Worm (Caenorhabditis elegans): ENCODE results near the gene gst-6.
"Not testable (repeated sequence)": the region's sequence is repeated elsewhere in the genome, so short reads cannot be mapped to it uniquely, and the experiment has no call there.

Gene gst-6

ce11 chrII:4858906-4859411 lies 20.7 kb upstream of the gst-6 start:
- TF ChIP-seq elt-3 (tag; optimal IDR thresholded peaks at IDR 0.05) (no peak), ztf-4 (tag; optimal IDR thresholded peaks at IDR 0.05) (peak; percentile 35), mbf-1 (tag; optimal IDR thresholded peaks at IDR 0.05) (no peak), unc-62 (GFP tag; optimal IDR thresholded peaks at IDR 0.05) (no peak), ama-1 (optimal IDR thresholded peaks at IDR 0.05) (peak; percentile 59), sem-4 (tag; optimal IDR thresholded peaks at IDR 0.05) (no peak), gmeb-1 (tag; optimal IDR thresholded peaks at IDR 0.05) (no peak), nhr-10 (tag; optimal IDR thresholded peaks at IDR 0.05) (no peak), nhr-12 (tag; optimal IDR thresholded peaks at IDR 0.05) (no peak), Y55F3AM.14 (GFP tag; optimal IDR thresholded peaks at IDR 0.05) (no peak)

ce11 chrII:4860260-4860659 lies 19.4 kb upstream of the gst-6 start, which contains the start of the genes nspd-5 and F11G11.4:
Gene nspd-5, minus strand, starts transcription at chrII:4860360.
Gene F11G11.4, plus strand, starts transcription at chrII:4860594.
- not testable (repeated sequence) for TF ChIP-seq nhr-237 (tag; optimal IDR thresholded peaks at IDR 0.05); elt-1 (tag; optimal IDR thresholded peaks at IDR 0.05); lin-13 (GFP tag; optimal IDR thresholded peaks at IDR 0.05)

ce11 chrII:4863357-4863756 lies 16.3 kb upstream of the gst-6 start, which contains the start of the genes mpst-4 and F11G11.14:
Gene mpst-4, minus strand, starts transcription at chrII:4863457.
Gene F11G11.14, plus strand, starts transcription at chrII:4863681.
- TF ChIP-seq alr-1 (tag; optimal IDR thresholded peaks at IDR 0.05) (no peak), ZK546.5 (tag; optimal IDR thresholded peaks at IDR 0.05) (no peak), mdl-1 (tag; optimal IDR thresholded peaks at IDR 0.05) (no peak), egl-27 (tag; optimal IDR thresholded peaks at IDR 0.05) (no peak), ztf-4 (tag; optimal IDR thresholded peaks at IDR 0.05) (no peak), R02D3.7 (tag; optimal IDR thresholded peaks at IDR 0.05) (no peak), snpc-4 (tag; optimal IDR thresholded peaks at IDR 0.05) (no peak), fos-1 (tag; optimal IDR thresholded peaks at IDR 0.05) (no peak), nhr-6 (tag; optimal IDR thresholded peaks at IDR 0.05) (no peak), nhr-25 (tag; optimal IDR thresholded peaks at IDR 0.05) (no peak), F13H6.1 (tag; optimal IDR thresholded peaks at IDR 0.05) (no peak), nhr-237 (tag; optimal IDR thresholded peaks at IDR 0.05) (no peak), elt-1 (tag; optimal IDR thresholded peaks at IDR 0.05) (no peak), lin-39 (tag; optimal IDR thresholded peaks at IDR 0.05) (no peak), C34F6.9 (tag; optimal IDR thresholded peaks at IDR 0.05) (no peak), lin-13 (GFP tag; optimal IDR thresholded peaks at IDR 0.05) (no peak), sma-9 (GFP tag; optimal IDR thresholded peaks at IDR 0.05) (no peak), sma-9 (tag; optimal IDR thresholded peaks at IDR 0.05) (no peak), unc-55 (GFP tag; optimal IDR thresholded peaks at IDR 0.05) (no peak), mbf-1 (tag; optimal IDR thresholded peaks at IDR 0.05) (no peak)

ce11 chrII:4866045-4866444 lies 13.6 kb upstream of the gst-6 start:
- TF ChIP-seq nhr-21 (tag; optimal IDR thresholded peaks at IDR 0.05) (peak; percentile 84), unc-62 (GFP tag; optimal IDR thresholded peaks at IDR 0.05) (peak; percentile 56), fos-1 (tag; optimal IDR thresholded peaks at IDR 0.05) (peak; percentile 27), aly-2 (tag; optimal IDR thresholded peaks at IDR 0.05) (no peak), elt-3 (tag; optimal IDR thresholded peaks at IDR 0.05) (peak; percentile 41), mab-5 (tag; optimal IDR thresholded peaks at IDR 0.05) (no peak), egl-27 (tag; optimal IDR thresholded peaks at IDR 0.05) (no peak), ceh-16 (tag; optimal IDR thresholded peaks at IDR 0.05) (no peak), blmp-1 (tag; optimal IDR thresholded peaks at IDR 0.05; ENCODE audit: insufficient read depth) (peak; percentile 67), nhr-25 (tag; optimal IDR thresholded peaks at IDR 0.05) (peak; percentile 47), ama-1 (optimal IDR thresholded peaks at IDR 0.05) (peak; percentile 81)

- TF ChIP-seq zag-1 (tag; optimal IDR thresholded peaks at IDR 0.05): no peak
- TF ChIP-seq ceh-16 (tag; optimal IDR thresholded peaks at IDR 0.05): no peak
- no peak for TF ChIP-seq unc-62 (GFP tag; optimal IDR thresholded peaks at IDR 0.05)
- no peak for TF ChIP-seq mab-5 (tag; optimal IDR thresholded peaks at IDR 0.05)
- TF ChIP-seq lin-39 (tag; optimal IDR thresholded peaks at IDR 0.05): no peak
- TF ChIP-seq nhr-6 (tag; optimal IDR thresholded peaks at IDR 0.05): no peak
These were observed 12.2 kb upstream of the gst-6 start, which contains the start of gene col-17 for ce11 chrII:4867476-4867875. Gene col-17, minus strand, starts transcription at chrII:4867576.

Measured in whole organism, L2 larva.